Worm (Caenorhabditis elegans) whole organism, L3 larva: ENCODE results near the gene Y47D3A.31.
"Not testable (repeated sequence)": the region's sequence is repeated elsewhere in the genome, so short reads cannot be mapped to it uniquely, and the experiment has no call there.

Source experiments
- R02D3.7 ChIP-seq: fragments of 150-350 bp; optimal IDR thresholded peaks from 2 replicates; lab custom pipeline; 2014; ENCODE audit warnings: missing biosample characterization, missing genetic modification characterization
- ZK546.5 ChIP-seq: sonication (generic microtip); optimal IDR thresholded peaks from 2 replicates; lab custom pipeline; 2017; ENCODE audit warnings: missing biosample characterization, missing genetic modification characterization
- aly-2 ChIP-seq: fragments of 150-350 bp; optimal IDR thresholded peaks from 2 replicates; lab custom pipeline; 2014; ENCODE audit warnings: missing biosample characterization, missing genetic modification characterization
- ama-1 ChIP-seq: fragments of 150-350 bp; optimal IDR thresholded peaks from 2 replicates; lab custom pipeline; 2018
- ceh-16 ChIP-seq: sonication (generic microtip); optimal IDR thresholded peaks from 2 replicates; lab custom pipeline; 2017; ENCODE audit warnings: missing biosample characterization, missing genetic modification characterization
- ceh-28 ChIP-seq: fragments of 150-350 bp; optimal IDR thresholded peaks from 2 replicates; lab custom pipeline; 2014; ENCODE audit warnings: missing biosample characterization, missing genetic modification reagents, missing genetic modification characterization
- ceh-82 ChIP-seq: fragments of 150-350 bp; optimal IDR thresholded peaks from 2 replicates; lab custom pipeline; 2014; ENCODE audit warnings: missing biosample characterization, missing genetic modification characterization
- ceh-9 ChIP-seq: sonication (generic microtip); optimal IDR thresholded peaks from 2 replicates; lab custom pipeline; 2018; ENCODE audit warnings: missing biosample characterization, missing genetic modification characterization
- daf-12 ChIP-seq: fragments of 150-350 bp; optimal IDR thresholded peaks from 2 replicates; lab custom pipeline; 2014; ENCODE audit warnings: missing biosample characterization, missing genetic modification reagents, missing genetic modification characterization
- elt-1 ChIP-seq: fragments of 150-350 bp; optimal IDR thresholded peaks from 2 replicates; lab custom pipeline; 2014; ENCODE audit warnings: missing biosample characterization, missing genetic modification characterization
- elt-2 ChIP-seq: sonication (generic microtip); optimal IDR thresholded peaks from 2 replicates; lab custom pipeline; 2016; ENCODE audit warnings: missing genetic modification reagents, mild to moderate bottlenecking, missing genetic modification characterization, missing compliant biosample characterization
- elt-3 ChIP-seq, 3 experiments: fragments of 150-350 bp in 1 of 3; sonication (generic microtip) in 2 of 3; optimal IDR thresholded peaks; 2 replicates in 2 of 3; 4 replicates in 1 of 3; lab custom pipeline; 2014 to 2017; ENCODE audit warnings: missing biosample characterization in 3 of 3, missing genetic modification characterization in 3 of 3
- eor-1 ChIP-seq, 2 experiments: fragments of 150-350 bp; optimal IDR thresholded peaks; 2 replicates each; lab custom pipeline; 2014 to 2018; ENCODE audit warnings: missing biosample characterization in 2 of 2, missing genetic modification characterization in 2 of 2
- fkh-10 ChIP-seq: sonication (generic microtip); optimal IDR thresholded peaks from 2 replicates; lab custom pipeline; 2017; ENCODE audit warnings: missing biosample characterization, missing genetic modification reagents, missing genetic modification characterization
- fkh-2 ChIP-seq: fragments of 150-350 bp; optimal IDR thresholded peaks from 2 replicates; lab custom pipeline; 2014; ENCODE audit warnings: missing biosample characterization, missing genetic modification reagents, missing genetic modification characterization
- fos-1 ChIP-seq: fragments of 150-350 bp; optimal IDR thresholded peaks from 2 replicates; lab custom pipeline; 2014; ENCODE audit warnings: missing biosample characterization, missing genetic modification characterization
- hmg-11 ChIP-seq: sonication (generic microtip); optimal IDR thresholded peaks from 2 replicates; lab custom pipeline; 2016; ENCODE audit warnings: missing genetic modification characterization, missing compliant biosample characterization
- jun-1 ChIP-seq: fragments of 150-350 bp; optimal IDR thresholded peaks from 2 replicates; lab custom pipeline; 2014; ENCODE audit warnings: missing biosample characterization, missing genetic modification reagents, missing genetic modification characterization
- lin-15B ChIP-seq: fragments of 150-350 bp; optimal IDR thresholded peaks from 2 replicates; lab custom pipeline; 2014; ENCODE audit warnings: missing biosample characterization, missing genetic modification characterization
- lin-39 ChIP-seq: fragments of 150-350 bp; optimal IDR thresholded peaks from 2 replicates; lab custom pipeline; 2018; ENCODE audit warnings: missing biosample characterization, missing genetic modification reagents, missing genetic modification characterization
- lsy-12 ChIP-seq: sonication (generic microtip); optimal IDR thresholded peaks from 2 replicates; lab custom pipeline; 2016; ENCODE audit warnings: mild to moderate bottlenecking, missing genetic modification characterization, missing compliant biosample characterization
- mml-1 ChIP-seq: fragments of 150-350 bp; sonication (generic microtip); optimal IDR thresholded peaks from 3 replicates; lab custom pipeline; 2014; ENCODE audit warnings: missing biosample characterization, missing genetic modification characterization
- nfya-1 ChIP-seq: sonication (generic microtip); optimal IDR thresholded peaks from 2 replicates; lab custom pipeline; 2017; ENCODE audit warnings: missing genetic modification characterization, mild to moderate bottlenecking, missing compliant biosample characterization, antibody characterized with exemption, moderate library complexity; ENCODE audit not compliant: insufficient read depth
- nhr-11 ChIP-seq: fragments of 150-350 bp; optimal IDR thresholded peaks from 2 replicates; lab custom pipeline; 2014; ENCODE audit warnings: missing biosample characterization, missing genetic modification characterization
- nhr-12 ChIP-seq: fragments of 150-350 bp; optimal IDR thresholded peaks from 2 replicates; lab custom pipeline; 2014; ENCODE audit warnings: missing biosample characterization, missing genetic modification characterization
- nhr-23 ChIP-seq: fragments of 150-350 bp; optimal IDR thresholded peaks from 2 replicates; lab custom pipeline; 2014; ENCODE audit warnings: missing biosample characterization, missing genetic modification reagents, missing genetic modification characterization
- nhr-237 ChIP-seq: fragments of 150-350 bp; optimal IDR thresholded peaks from 2 replicates; lab custom pipeline; 2014; ENCODE audit warnings: missing biosample characterization, missing genetic modification characterization
- nhr-25 ChIP-seq: sonication (generic microtip); optimal IDR thresholded peaks from 2 replicates; lab custom pipeline; 2017; ENCODE audit warnings: missing biosample characterization, missing genetic modification characterization
- nhr-67 ChIP-seq: fragments of 150-350 bp; optimal IDR thresholded peaks from 2 replicates; lab custom pipeline; 2014; ENCODE audit warnings: missing biosample characterization, missing genetic modification characterization
- nhr-76 ChIP-seq: fragments of 150-350 bp; sonication (generic microtip); optimal IDR thresholded peaks from 5 replicates; lab custom pipeline; 2014; ENCODE audit warnings: missing biosample characterization, missing genetic modification characterization
- pha-4 ChIP-seq: fragments of 150-350 bp; optimal IDR thresholded peaks from 2 replicates; lab custom pipeline; 2014; ENCODE audit warnings: missing biosample characterization, missing genetic modification reagents, missing genetic modification characterization
- pqm-1 ChIP-seq: fragments of 150-350 bp; optimal IDR thresholded peaks from 2 replicates; lab custom pipeline; 2017; ENCODE audit warnings: missing biosample characterization, missing genetic modification characterization, inconsistent platforms
- skn-1 ChIP-seq: fragments of 150-350 bp; optimal IDR thresholded peaks from 2 replicates; lab custom pipeline; 2014; ENCODE audit warnings: missing biosample characterization, missing genetic modification characterization
- snpc-4 ChIP-seq: fragments of 150-350 bp; optimal IDR thresholded peaks from 2 replicates; lab custom pipeline; 2014; ENCODE audit warnings: missing biosample characterization, missing genetic modification characterization
- tbx-2 ChIP-seq: sonication (generic microtip); optimal IDR thresholded peaks from 2 replicates; lab custom pipeline; 2016; ENCODE audit warnings: mild to moderate bottlenecking, missing genetic modification characterization, missing compliant biosample characterization
- zag-1 ChIP-seq: fragments of 150-350 bp; optimal IDR thresholded peaks from 2 replicates; lab custom pipeline; 2014; ENCODE audit warnings: missing biosample characterization, missing genetic modification characterization
- ztf-11 ChIP-seq: fragments of 150-350 bp; optimal IDR thresholded peaks from 2 replicates; lab custom pipeline; 2014; ENCODE audit warnings: missing biosample characterization, missing genetic modification characterization
- ztf-4 ChIP-seq: fragments of 150-350 bp; optimal IDR thresholded peaks from 2 replicates; lab custom pipeline; 2014; ENCODE audit warnings: missing biosample characterization, missing genetic modification characterization

The Y47D3A.31 gene

ce11 chrIII:11138922-11139321 lies 18.1 kb downstream of the Y47D3A.31 start, which contains the start of gene fbxa-128:
Gene fbxa-128, minus strand, starts transcription at chrIII:11139113.
- TF ChIP-seq lin-15B (tag; lab: Kevin White, UChicago) (peak; percentile 60), nfya-1 (tag; lab: Kevin White, UChicago) (peak; percentile 59), nhr-237 (tag; lab: Kevin White, UChicago) (no peak), skn-1 (tag; lab: Kevin White, UChicago) (no peak), lin-39 (tag; lab: Kevin White, UChicago) (peak; percentile 55), hmg-11 (tag; lab: Kevin White, UChicago) (peak; percentile 4), elt-2 (tag; lab: Kevin White, UChicago) (peak; percentile 47), pha-4 (tag; lab: Kevin White, UChicago) (peak; percentile 41), fkh-2 (tag; lab: Kevin White, UChicago) (no peak), pqm-1 (tag; lab: Kevin White, UChicago) (peak; percentile 46)

- not testable (repeated sequence) for TF ChIP-seq mml-1 (tag; lab: Kevin White, UChicago); eor-1 (tag; optimal IDR thresholded peaks at IDR 0.05; lab: Kevin White, UChicago); lsy-12 (tag; lab: Kevin White, UChicago)
These were observed 25.5 kb downstream of the Y47D3A.31 start, which contains the start of gene pha-1 for ce11 chrIII:11131475-11131874. Gene pha-1, plus strand, starts transcription at chrIII:11131775.

- peak; percentile 44 for TF ChIP-seq ceh-28 (tag; lab: Kevin White, UChicago)
- TF ChIP-seq nfya-1 (tag; lab: Kevin White, UChicago): peak; percentile 7
- no peak for TF ChIP-seq eor-1 (tag; optimal IDR thresholded peaks at IDR 0.05; lab: Kevin White, UChicago)
- TF ChIP-seq pqm-1 (tag; lab: Kevin White, UChicago): no peak
- TF ChIP-seq ceh-16: no peak
- no peak for TF ChIP-seq ama-1 (lab: Kevin White, UChicago)
- no peak for TF ChIP-seq nhr-11
- no peak for TF ChIP-seq lin-15B (tag; lab: Kevin White, UChicago)
- no peak for TF ChIP-seq daf-12
- no peak for TF ChIP-seq mml-1 (tag; lab: Kevin White, UChicago)
- no peak for TF ChIP-seq aly-2 (tag; lab: Kevin White, UChicago)
- TF ChIP-seq nhr-12 (tag; lab: Kevin White, UChicago): no peak
These were observed 27.6 kb downstream of the Y47D3A.31 start for ce11 chrIII:11129363-11129762.

- TF ChIP-seq nhr-11 (no peak), nfya-1 (tag; lab: Kevin White, UChicago) (no peak), jun-1 (no peak), mml-1 (tag; lab: Kevin White, UChicago) (no peak), lsy-12 (tag; lab: Kevin White, UChicago) (no peak)
These were observed 29.5 kb downstream of the Y47D3A.31 start, which contains the start of gene Y48A6C.8 for ce11 chrIII:11127528-11127927. Gene Y48A6C.8, minus strand, starts transcription at chrIII:11127628.

ce11 chrIII:11123844-11124243 lies 33.2 kb downstream of the Y47D3A.31 start:
- TF ChIP-seq snpc-4 (tag; lab: Kevin White, UChicago) (peak; percentile 44), tbx-2 (no peak), nhr-237 (tag; lab: Kevin White, UChicago) (no peak)
- TF ChIP-seq, all 47 proteins: peak for 1

- no peak for TF ChIP-seq lin-39 (tag; lab: Kevin White, UChicago)
- TF ChIP-seq ama-1 (lab: Kevin White, UChicago): no peak
- no peak for TF ChIP-seq zag-1 (tag; lab: Kevin White, UChicago)
- TF ChIP-seq mml-1 (tag; lab: Kevin White, UChicago): no peak
- TF ChIP-seq nhr-23 (tag; lab: Kevin White, UChicago): peak; percentile 68
- TF ChIP-seq snpc-4 (tag; lab: Kevin White, UChicago): peak; percentile 83
- peak; percentile 15 for TF ChIP-seq jun-1
- peak; percentile 72 for TF ChIP-seq nhr-25 (tag; lab: Kevin White, UChicago)
- TF ChIP-seq elt-3 (tag; optimal IDR thresholded peaks at IDR 0.05; lab: Kevin White, UChicago): no peak
- TF ChIP-seq fos-1 (tag; lab: Kevin White, UChicago): no peak
- no peak for TF ChIP-seq ztf-4 (tag; lab: Kevin White, UChicago)
- peak; percentile 56 for TF ChIP-seq elt-2 (tag; lab: Kevin White, UChicago)
- no peak for TF ChIP-seq lsy-12 (tag; lab: Kevin White, UChicago)
- no peak for TF ChIP-seq ceh-16
- TF ChIP-seq ceh-9 (tag; lab: Kevin White, UChicago): no peak
- TF ChIP-seq ZK546.5 (tag; lab: Kevin White, UChicago): no peak
- TF ChIP-seq ceh-28 (tag; lab: Kevin White, UChicago): peak; percentile 43
- TF ChIP-seq nfya-1 (tag; lab: Kevin White, UChicago): peak; percentile 85
- TF ChIP-seq nhr-76 (tag; lab: Kevin White, UChicago): no peak
- no peak for TF ChIP-seq ztf-11 (tag; lab: Kevin White, UChicago)
- TF ChIP-seq nhr-237 (tag; lab: Kevin White, UChicago): no peak
- peak; percentile 62 for TF ChIP-seq R02D3.7 (tag; lab: Kevin White, UChicago)
- TF ChIP-seq lin-15B (tag; lab: Kevin White, UChicago): peak; percentile 96
- TF ChIP-seq fkh-10: peak; percentile 21
- TF ChIP-seq nhr-67 (tag; lab: Kevin White, UChicago): no peak
- TF ChIP-seq hmg-11 (tag; lab: Kevin White, UChicago): peak; percentile 74
- no peak for TF ChIP-seq aly-2 (tag; lab: Kevin White, UChicago)
- no peak for TF ChIP-seq ceh-82 (tag; lab: Kevin White, UChicago)
- TF ChIP-seq elt-1 (tag; lab: Kevin White, UChicago): no peak
- no peak for TF ChIP-seq fkh-2 (tag; lab: Kevin White, UChicago)
- TF ChIP-seq pha-4 (tag; lab: Kevin White, UChicago): peak; percentile 81
These were observed 37.7 kb downstream of the Y47D3A.31 start, which contains the start of the genes sup-35 and Y48A6C.4 for ce11 chrIII:11119176-11119853. Gene sup-35, minus strand, starts transcription at chrIII:11119226. Gene Y48A6C.4, plus strand, starts transcription at chrIII:11119803.
